Worm (Caenorhabditis elegans): ENCODE results near the gene F57F5.3.
A peak's percentile ranks its signal among the peaks of the same experiment; 100 is the strongest.

The F57F5.3 gene

ce11 chrV:11990511-11991127 is 15.8 kb downstream of the F57F5.3 start:
- no peak for TF ChIP-seq lin-32 (GFP tag; optimal IDR thresholded peaks at IDR 0.05)
- no peak for TF ChIP-seq flh-1 (GFP tag; optimal IDR thresholded peaks at IDR 0.05)
- peak; percentile 45 for TF ChIP-seq ces-1 (GFP tag; optimal IDR thresholded peaks at IDR 0.05)
- no peak for TF ChIP-seq mls-2 (tag; optimal IDR thresholded peaks at IDR 0.05)

- no peak for TF ChIP-seq nhr-28 (tag; optimal IDR thresholded peaks at IDR 0.05)
- peak; percentile 47 for TF ChIP-seq blmp-1 (tag; optimal IDR thresholded peaks at IDR 0.05)
Measured at ce11 chrV:11989861-11990260, 16.5 kb downstream of the F57F5.3 start.

ce11 chrV:11986078-11986869 is 20.1 kb downstream of the F57F5.3 start:
- TF ChIP-seq mab-5 (tag; optimal IDR thresholded peaks at IDR 0.05), result no peak
- TF ChIP-seq ceh-83 (GFP tag; optimal IDR thresholded peaks at IDR 0.05), result no peak
- no peak for TF ChIP-seq unc-120 (tag; optimal IDR thresholded peaks at IDR 0.05; ENCODE audit: poor library complexity, severe bottlenecking)
- no peak for TF ChIP-seq pha-4 (tag; optimal IDR thresholded peaks at IDR 0.05)
- TF ChIP-seq sem-2 (GFP tag; optimal IDR thresholded peaks at IDR 0.05), result no peak
- TF ChIP-seq ceh-39 (tag; optimal IDR thresholded peaks at IDR 0.05), result no peak
- no peak for TF ChIP-seq flh-1 (GFP tag; optimal IDR thresholded peaks at IDR 0.05)
- TF ChIP-seq elt-1 (tag; optimal IDR thresholded peaks at IDR 0.05; ENCODE audit: borderline replicate concordance, insufficient read depth), result no peak
- TF ChIP-seq unc-39 (tag; optimal IDR thresholded peaks at IDR 0.05), result no peak
- TF ChIP-seq nhr-237 (tag; optimal IDR thresholded peaks at IDR 0.05), result no peak
- TF ChIP-seq mls-2 (tag; optimal IDR thresholded peaks at IDR 0.05), result no peak
- TF ChIP-seq blmp-1 (tag; optimal IDR thresholded peaks at IDR 0.05), result peak; percentile 80
- TF ChIP-seq ces-1 (GFP tag; optimal IDR thresholded peaks at IDR 0.05), result peak; percentile 97
- TF ChIP-seq ceh-43 (GFP tag; optimal IDR thresholded peaks at IDR 0.05), result no peak

- TF ChIP-seq unc-39 (tag; optimal IDR thresholded peaks at IDR 0.05), result no peak
- no peak for TF ChIP-seq zip-8 (tag; optimal IDR thresholded peaks at IDR 0.05)
- TF ChIP-seq pha-4 (tag; optimal IDR thresholded peaks at IDR 0.05), result no peak
- TF ChIP-seq lsy-2 (tag; optimal IDR thresholded peaks at IDR 0.05), result no peak
- TF ChIP-seq tbx-8 (GFP tag; optimal IDR thresholded peaks at IDR 0.05), result no peak
- TF ChIP-seq nhr-237 (tag; optimal IDR thresholded peaks at IDR 0.05), result no peak
- TF ChIP-seq flh-1 (GFP tag; optimal IDR thresholded peaks at IDR 0.05), result no peak
- TF ChIP-seq snpc-4 (tag; optimal IDR thresholded peaks at IDR 0.05), result no peak
- no peak for TF ChIP-seq nhr-2 (tag; optimal IDR thresholded peaks at IDR 0.05)
- no peak for TF ChIP-seq sem-2 (GFP tag; optimal IDR thresholded peaks at IDR 0.05)
- TF ChIP-seq unc-62 (GFP tag; optimal IDR thresholded peaks at IDR 0.05), result no peak
Measured at ce11 chrV:11985384-11985783, 21.0 kb downstream of the F57F5.3 start, which contains the start of gene mans-2. mans-2 (minus strand) TSS chrV:11985484.

ce11 chrV:11982309-11982708 is 24.1 kb downstream of the F57F5.3 start, which contains the start of gene rpt-1:
rpt-1 (minus strand) TSS chrV:11982397.
- peak; percentile 33 for TF ChIP-seq pha-4 (tag; optimal IDR thresholded peaks at IDR 0.05)
- TF ChIP-seq sem-2 (GFP tag; optimal IDR thresholded peaks at IDR 0.05), result no peak
- TF ChIP-seq mab-5 (tag; optimal IDR thresholded peaks at IDR 0.05), result no peak
- no peak for TF ChIP-seq nhr-28 (tag; optimal IDR thresholded peaks at IDR 0.05)
- TF ChIP-seq lin-13 (tag; optimal IDR thresholded peaks at IDR 0.05), result peak; percentile 70
- TF ChIP-seq M03D4.4 (tag; optimal IDR thresholded peaks at IDR 0.05), result no peak
- no peak for TF ChIP-seq ham-2 (GFP tag; optimal IDR thresholded peaks at IDR 0.05)
- no peak for TF ChIP-seq elt-1 (tag; optimal IDR thresholded peaks at IDR 0.05; ENCODE audit: borderline replicate concordance, insufficient read depth)
- peak; percentile 69 for TF ChIP-seq mep-1 (tag; optimal IDR thresholded peaks at IDR 0.05)
- TF ChIP-seq ztf-11 (tag; optimal IDR thresholded peaks at IDR 0.05), result no peak
- TF ChIP-seq nhr-2 (tag; optimal IDR thresholded peaks at IDR 0.05), result no peak
- TF ChIP-seq sptf-1 (tag; optimal IDR thresholded peaks at IDR 0.05), result peak; percentile 35
- TF ChIP-seq ces-1 (GFP tag; optimal IDR thresholded peaks at IDR 0.05), result peak; percentile 52
- TF ChIP-seq ceh-39 (tag; optimal IDR thresholded peaks at IDR 0.05), result no peak
- TF ChIP-seq zip-8 (tag; optimal IDR thresholded peaks at IDR 0.05), result no peak
- TF ChIP-seq bed-3 (GFP tag; optimal IDR thresholded peaks at IDR 0.05), result no peak
- TF ChIP-seq nhr-237 (tag; optimal IDR thresholded peaks at IDR 0.05), result peak; percentile 68
- TF ChIP-seq unc-39 (tag; optimal IDR thresholded peaks at IDR 0.05), result no peak
- no peak for TF ChIP-seq nhr-12 (tag; optimal IDR thresholded peaks at IDR 0.05)
- peak; percentile 0 for TF ChIP-seq ceh-83 (GFP tag; optimal IDR thresholded peaks at IDR 0.05)
- peak; percentile 17 for TF ChIP-seq unc-62 (GFP tag; optimal IDR thresholded peaks at IDR 0.05)
- TF ChIP-seq lin-32 (GFP tag; optimal IDR thresholded peaks at IDR 0.05), result no peak
- TF ChIP-seq cnd-1 (tag; optimal IDR thresholded peaks at IDR 0.05), result no peak
- peak; percentile 44 for TF ChIP-seq hlh-1 (tag; optimal IDR thresholded peaks at IDR 0.05)
- no peak for TF ChIP-seq ceh-43 (GFP tag; optimal IDR thresholded peaks at IDR 0.05)
- TF ChIP-seq snpc-4 (tag; optimal IDR thresholded peaks at IDR 0.05), result no peak
- TF ChIP-seq blmp-1 (tag; optimal IDR thresholded peaks at IDR 0.05), result no peak
- no peak for TF ChIP-seq drap-1 (GFP tag; optimal IDR thresholded peaks at IDR 0.05)
- no peak for TF ChIP-seq elt-3 (tag; optimal IDR thresholded peaks at IDR 0.05)
- no peak for TF ChIP-seq mls-2 (tag; optimal IDR thresholded peaks at IDR 0.05)
- peak; percentile 50 for TF ChIP-seq lsy-2 (tag; optimal IDR thresholded peaks at IDR 0.05)
- TF ChIP-seq unc-120 (tag; optimal IDR thresholded peaks at IDR 0.05; ENCODE audit: poor library complexity, severe bottlenecking), result no peak
- TF ChIP-seq nhr-76 (tag; optimal IDR thresholded peaks at IDR 0.05), result no peak
- TF ChIP-seq tbx-8 (GFP tag; optimal IDR thresholded peaks at IDR 0.05), result no peak
- TF ChIP-seq flh-1 (GFP tag; optimal IDR thresholded peaks at IDR 0.05), result no peak

Data from whole organism, mixed stage, embryonic.